Fruit fly (Drosophila melanogaster) whole organism, embryonic: Measurements from ENCODE around the gene THG.

Experiments used
- ATbp ChIP-seq: fragments of 200-800 bp; sonication (Bioruptor generic); optimal IDR thresholded peaks from 2 replicates; lab custom pipeline; 2017; ENCODE audit warnings: missing biosample characterization, mild to moderate bottlenecking, missing genetic modification characterization, missing genetic modification reagents
- CG10462 ChIP-seq: fragments of 200-800 bp; sonication (Bioruptor generic); optimal IDR thresholded peaks from 2 replicates; lab custom pipeline; 2016; ENCODE audit warnings: missing biosample characterization, missing genetic modification characterization
- CG12659 ChIP-seq: fragments of 200-800 bp; sonication (Bioruptor generic); optimal IDR thresholded peaks from 3 replicates; lab custom pipeline; 2017; ENCODE audit warnings: mild to moderate bottlenecking, missing biosample characterization, missing genetic modification reagents, missing genetic modification characterization
- CG14441 ChIP-seq: fragments of 200-800 bp; sonication (Bioruptor generic); IDR thresholded peaks from 2 replicates; pipeline ENCODE4 v1.3.6; 2022; ENCODE audit warnings: missing biosample characterization, missing genetic modification characterization
- CG14860 ChIP-seq: fragments of 200-800 bp; sonication (Bioruptor generic); IDR thresholded peaks from 3 replicates; pipeline ENCODE4 v1.3.6; 2022; ENCODE audit warnings: missing biosample characterization, missing genetic modification characterization; ENCODE audit not compliant: partially characterized antibody
- CG15601 ChIP-seq: fragments of 200-800 bp; sonication (Bioruptor generic); optimal IDR thresholded peaks from 3 replicates; lab custom pipeline; 2019; ENCODE audit warnings: missing biosample characterization, mild to moderate bottlenecking, missing genetic modification characterization, moderate library complexity
- CG17186 ChIP-seq: fragments of 200-800 bp; sonication (Bioruptor generic); optimal IDR thresholded peaks from 3 replicates; lab custom pipeline; 2017; ENCODE audit warnings: missing biosample characterization, missing genetic modification reagents, missing genetic modification characterization
- CG32767 ChIP-seq: fragments of 200-800 bp; sonication (Bioruptor generic); IDR thresholded peaks from 2 replicates; pipeline ENCODE4 v1.3.6; 2022; ENCODE audit warnings: missing biosample characterization, missing genetic modification characterization
- CG34376 ChIP-seq: fragments of 200-800 bp; sonication (Bioruptor generic); optimal IDR thresholded peaks from 2 replicates; lab custom pipeline; 2018; ENCODE audit warnings: missing biosample characterization, mild to moderate bottlenecking, missing genetic modification characterization
- CG3995 ChIP-seq: fragments of 200-800 bp; sonication (Bioruptor generic); optimal IDR thresholded peaks from 3 replicates; lab custom pipeline; 2016; ENCODE audit warnings: missing biosample characterization, missing genetic modification characterization
- CG42726 ChIP-seq: fragments of 200-800 bp; sonication (Bioruptor generic); IDR thresholded peaks from 2 replicates; pipeline ENCODE4 v1.3.6; 2022; ENCODE audit warnings: missing biosample characterization, missing genetic modification characterization; ENCODE audit not compliant: partially characterized antibody
- CG4282 ChIP-seq: fragments of 200-800 bp; sonication (Bioruptor generic); optimal IDR thresholded peaks from 2 replicates; lab custom pipeline; 2016; ENCODE audit warnings: missing biosample characterization, missing genetic modification characterization
- CG6254 ChIP-seq: fragments of 200-800 bp; sonication (Bioruptor generic); optimal IDR thresholded peaks from 3 replicates; lab custom pipeline; 2017; ENCODE audit warnings: mild to moderate bottlenecking, missing biosample characterization, missing genetic modification reagents, missing genetic modification characterization
- CG6654 ChIP-seq: fragments of 200-800 bp; sonication (Bioruptor generic); optimal IDR thresholded peaks from 2 replicates; lab custom pipeline; 2017; ENCODE audit warnings: missing biosample characterization, mild to moderate bottlenecking, missing genetic modification characterization
- CG6791 ChIP-seq: fragments of 200-800 bp; sonication (Bioruptor generic); IDR thresholded peaks from 3 replicates; pipeline ENCODE4 v1.3.6; 2022; ENCODE audit warnings: missing biosample characterization, missing genetic modification characterization; ENCODE audit not compliant: partially characterized antibody
- CG7357 ChIP-seq: fragments of 200-800 bp; sonication (Bioruptor generic); IDR thresholded peaks from 3 replicates; pipeline ENCODE4 v1.3.6; 2022; ENCODE audit warnings: missing biosample characterization, missing genetic modification characterization
- CG8290 ChIP-seq, 3 experiments: fragments of 200-800 bp; sonication (Bioruptor generic); optimal IDR thresholded peaks; 2 replicates each; lab custom pipeline; 2016 to 2019; ENCODE audit warnings: missing biosample characterization in 3 of 3, missing genetic modification characterization in 3 of 3, mild to moderate bottlenecking in 2 of 3, moderate library complexity in 1 of 3
- CG8924 ChIP-seq: fragments of 200-800 bp; optimal IDR thresholded peaks from 3 replicates; lab custom pipeline; 2019; ENCODE audit warnings: missing biosample characterization, mild to moderate bottlenecking, missing genetic modification characterization, moderate library complexity
- CG9817 ChIP-seq: fragments of 200-800 bp; sonication (Bioruptor generic); optimal IDR thresholded peaks from 2 replicates; lab custom pipeline; 2018; ENCODE audit warnings: missing biosample characterization, mild to moderate bottlenecking, missing genetic modification characterization, moderate library complexity
- Dref ChIP-seq: fragments of 200-800 bp; sonication (Bioruptor generic); IDR thresholded peaks from 2 replicates; pipeline ENCODE4 v1.3.6; 2022; ENCODE audit warnings: missing biosample characterization, missing genetic modification characterization
- Elba2 ChIP-seq: fragments of 200-800 bp; sonication (Bioruptor generic); optimal IDR thresholded peaks from 3 replicates; lab custom pipeline; 2016; ENCODE audit warnings: missing biosample characterization, missing genetic modification characterization
- Hr78 ChIP-seq, 2 experiments: fragments of 200-800 bp in 1 of 2; fragments of >200 bp in 1 of 2; sonication (Bioruptor generic) in 1 of 2; optimal IDR thresholded peaks; 2 replicates each; lab custom pipeline; 2017 to 2019; ENCODE audit warnings: missing biosample characterization in 2 of 2, missing genetic modification characterization in 2 of 2, mild to moderate bottlenecking in 1 of 2, moderate library complexity in 1 of 2
- MESR4 ChIP-seq: fragments of 200-800 bp; sonication (Bioruptor generic); optimal IDR thresholded peaks from 2 replicates; lab custom pipeline; 2018; ENCODE audit warnings: missing biosample characterization, mild to moderate bottlenecking, missing genetic modification characterization, moderate library complexity
- Opbp ChIP-seq: fragments of 200-800 bp; sonication (Bioruptor generic); IDR thresholded peaks from 3 replicates; pipeline ENCODE4 v1.3.6; 2022; ENCODE audit warnings: missing biosample characterization, missing genetic modification characterization; ENCODE audit not compliant: partially characterized antibody
- Optix ChIP-seq: fragments of 200-800 bp; sonication (Bioruptor generic); IDR thresholded peaks from 3 replicates; pipeline ENCODE4 v1.3.6; 2022; ENCODE audit warnings: missing biosample characterization, missing genetic modification characterization
- Pdp1 ChIP-seq, 2 experiments: fragments of 200-800 bp; sonication (Bioruptor generic); optimal IDR thresholded peaks; 3 replicates each; lab custom pipeline; 2016; ENCODE audit warnings: missing biosample characterization in 2 of 2, missing genetic modification characterization in 2 of 2, mild to moderate bottlenecking in 1 of 2, moderate library complexity in 1 of 2
- Sin3A ChIP-seq: fragments of >200 bp; optimal IDR thresholded peaks from 2 replicates; lab custom pipeline; 2018
- Sry-δ ChIP-seq: fragments of 200-800 bp; sonication (Bioruptor generic); optimal IDR thresholded peaks from 2 replicates; lab custom pipeline; 2016; ENCODE audit warnings: missing biosample characterization, missing genetic modification characterization
- ato ChIP-seq: fragments of 200-800 bp; sonication (Bioruptor generic); IDR thresholded peaks from 2 replicates; pipeline ENCODE4 v1.3.6; 2022; ENCODE audit warnings: missing biosample characterization, missing genetic modification characterization; ENCODE audit not compliant: partially characterized antibody
- chinmo ChIP-seq: fragments of 200-800 bp; sonication (Bioruptor generic); IDR thresholded peaks from 4 replicates; pipeline ENCODE4 v1.3.6; 2022; ENCODE audit warnings: missing biosample characterization, missing genetic modification characterization; ENCODE audit not compliant: partially characterized antibody
- da ChIP-seq: fragments of 200-800 bp; sonication (Bioruptor generic); optimal IDR thresholded peaks from 2 replicates; lab custom pipeline; 2016; ENCODE audit warnings: missing biosample characterization, missing genetic modification characterization
- fru ChIP-seq: fragments of >200 bp; optimal IDR thresholded peaks from 2 replicates; lab custom pipeline; 2017
- hbn ChIP-seq: fragments of 200-800 bp; sonication (Bioruptor generic); IDR thresholded peaks from 2 replicates; pipeline ENCODE4 v1.3.6; 2022; ENCODE audit warnings: missing biosample characterization, missing genetic modification characterization; ENCODE audit not compliant: partially characterized antibody
- ind ChIP-seq: fragments of 200-800 bp; sonication (Bioruptor generic); optimal IDR thresholded peaks from 3 replicates; lab custom pipeline; 2016; ENCODE audit warnings: missing biosample characterization, missing genetic modification characterization
- insv ChIP-seq, 2 experiments: fragments of 200-800 bp; sonication (Bioruptor generic); optimal IDR thresholded peaks; 3 replicates each; lab custom pipeline; 2016 to 2018; ENCODE audit warnings: missing biosample characterization in 2 of 2, missing genetic modification characterization in 2 of 2
- mld ChIP-seq: fragments of 200-800 bp; sonication (Bioruptor generic); IDR thresholded peaks from 3 replicates; pipeline ENCODE4 v1.3.6; 2022; ENCODE audit warnings: missing biosample characterization, missing genetic modification characterization; ENCODE audit not compliant: partially characterized antibody
- nmo ChIP-seq: fragments of 200-800 bp; sonication (Bioruptor generic); optimal IDR thresholded peaks from 2 replicates; lab custom pipeline; 2018; ENCODE audit warnings: missing biosample characterization, mild to moderate bottlenecking, missing genetic modification characterization, moderate library complexity
- p53 ChIP-seq: fragments of 200-800 bp; sonication (Bioruptor generic); optimal IDR thresholded peaks from 2 replicates; lab custom pipeline; 2016; ENCODE audit warnings: missing biosample characterization, missing genetic modification characterization
- row ChIP-seq: fragments of 200-800 bp; sonication (Bioruptor generic); IDR thresholded peaks from 3 replicates; pipeline ENCODE4 v1.3.6; 2022; ENCODE audit warnings: missing biosample characterization, missing genetic modification characterization
- sd ChIP-seq: fragments of 200-800 bp; sonication (Bioruptor generic); optimal IDR thresholded peaks from 3 replicates; lab custom pipeline; 2018; ENCODE audit warnings: missing biosample characterization, mild to moderate bottlenecking, missing genetic modification characterization, moderate library complexity
- sna ChIP-seq: fragments of 200-800 bp; sonication (Bioruptor generic); IDR thresholded peaks from 2 replicates; pipeline ENCODE4 v1.3.6; 2022; ENCODE audit warnings: missing biosample characterization, missing genetic modification characterization; ENCODE audit not compliant: partially characterized antibody
- stc ChIP-seq: fragments of 200-800 bp; sonication (Bioruptor generic); IDR thresholded peaks from 2 replicates; pipeline ENCODE4 v1.3.6; 2022; ENCODE audit warnings: missing biosample characterization, missing genetic modification characterization
- trem ChIP-seq: fragments of 200-800 bp; optimal IDR thresholded peaks from 3 replicates; lab custom pipeline; 2019; ENCODE audit warnings: missing biosample characterization, mild to moderate bottlenecking, missing genetic modification characterization, moderate library complexity
- trh ChIP-seq: fragments of 200-800 bp; sonication (Bioruptor generic); optimal IDR thresholded peaks from 2 replicates; lab custom pipeline; 2016; ENCODE audit warnings: missing biosample characterization, missing genetic modification characterization
- unpg ChIP-seq: fragments of 200-800 bp; sonication (Bioruptor generic); optimal IDR thresholded peaks from 3 replicates; lab custom pipeline; 2018; ENCODE audit warnings: missing biosample characterization, mild to moderate bottlenecking, missing genetic modification characterization, moderate library complexity
- zen ChIP-seq: fragments of 200-800 bp; sonication (Bioruptor generic); optimal IDR thresholded peaks from 3 replicates; lab custom pipeline; 2018; ENCODE audit warnings: missing biosample characterization, mild to moderate bottlenecking, missing genetic modification characterization, moderate library complexity

The THG gene

dm6 chr2L:15057225-15058117, 47.9 kb upstream of the THG start, which contains the start of gene ck (continued):
- TF ChIP-seq CG17186 (GFP tag; lab: Kevin White, UChicago) (no peak), sd (tag; lab: Kevin White, UChicago) (peak; percentile 44), CG4282 (no peak), fru (no peak), zen (tag; lab: Kevin White, UChicago) (peak; percentile 66), CG32767 (GFP tag; lab: Robert Waterston, UW) (no peak), ATbp (no peak), sna (peak; percentile 65), Dref (GFP tag; lab: Robert Waterston, UW) (peak; percentile 85), MESR4 (GFP tag; lab: Kevin White, UChicago) (peak; percentile 49), Sry-δ (GFP tag; lab: Kevin White, UChicago) (peak; percentile 68), CG42726 (GFP tag; lab: Robert Waterston, UW) (0 out of 2 replicates have a peak, but pooled peaks have one; percentile 51), stc (GFP tag; lab: Robert Waterston, UW) (peak; percentile 11; the same call in 1 of the 2 replicates), CG8924 (peak; percentile 42), mld (no peak; the same call in 2 of the 3 replicates), CG8290 (GFP tag; optimal IDR thresholded peaks at IDR 0.05; lab: Kevin White, UChicago) (peak; percentile 67), CG8290 (tag; optimal IDR thresholded peaks at IDR 0.05; lab: Kevin White, UChicago) (peak; percentile 20 to 77), CG34376 (peak; percentile 2), ind (GFP tag; lab: Kevin White, UChicago) (no peak), trem (tag; lab: Kevin White, UChicago) (peak; percentile 61), CG6654 (GFP tag; lab: Kevin White, UChicago) (no peak), unpg (no peak), CG9817 (tag; lab: Kevin White, UChicago) (no peak), hbn (GFP tag; lab: Robert Waterston, UW) (peak; percentile 66), Sin3A (lab: Kevin White, UChicago) (peak; percentile 64), ato (GFP tag; lab: Robert Waterston, UW) (peak; percentile 77), CG14860 (GFP tag; lab: Robert Waterston, UW) (peak; percentile 68), CG6254 (GFP tag; lab: Kevin White, UChicago) (no peak), Opbp (GFP tag; lab: Robert Waterston, UW) (peak; percentile 68; the same call in 2 of the 3 replicates), CG15601 (peak; percentile 1), da (no peak), CG12659 (GFP tag; lab: Kevin White, UChicago) (peak; percentile 63), CG7357 (no peak), CG6791 (GFP tag; lab: Robert Waterston, UW) (peak; percentile 85), Hr78 (GFP tag; optimal IDR thresholded peaks at IDR 0.05; lab: Kevin White, UChicago) (no peak), nmo (GFP tag; lab: Kevin White, UChicago) (peak; percentile 0), Elba2 (GFP tag; lab: Kevin White, UChicago) (peak; percentile 89), insv (GFP tag; optimal IDR thresholded peaks at IDR 0.05; lab: Kevin White, UChicago) (peak; percentile 29 to 91), CG3995 (GFP tag; lab: Kevin White, UChicago) (peak; percentile 13), row (peak; percentile 30; the same call in 1 of the 3 replicates), Optix (GFP tag; lab: Robert Waterston, UW) (no peak), chinmo (GFP tag; lab: Robert Waterston, UW) (0 out of 4 replicates have a peak, but pooled peaks have one; percentile 14), p53 (peak; percentile 21), Pdp1 (GFP tag; optimal IDR thresholded peaks at IDR 0.05; lab: Kevin White, UChicago) (peak in 1 of 2 experiments; percentile 79), CG10462 (no peak), CG14441 (GFP tag; lab: Robert Waterston, UW) (no peak), trh (GFP tag; lab: Kevin White, UChicago) (no peak)
